Fruit fly (Drosophila melanogaster): ENCODE measurements around the gene Rab27.
A peak's percentile ranks its signal among the peaks of the same experiment; 100 is the strongest.

Gene Rab27

dm6 chrX:1482840-1483518 lies 6.2 kb upstream of the Rab27 start, which contains the start of the genes sta and inc (continued):
- TF ChIP-seq CG15336 (GFP tag; IDR thresholded peaks at IDR 0.05), result peak; percentile 14; the same call in 1 of the 2 replicates
- peak; percentile 35 for TF ChIP-seq fkh (GFP tag; optimal IDR thresholded peaks at IDR 0.05)
- TF ChIP-seq CG11902 (GFP tag; optimal IDR thresholded peaks at IDR 0.05), result no peak
- TF ChIP-seq Met (GFP tag; optimal IDR thresholded peaks at IDR 0.05), result peak; percentile 68
- TF ChIP-seq CG6163 (GFP tag; IDR thresholded peaks at IDR 0.05), result peak; percentile 76
- peak; percentile 42 for TF ChIP-seq CG6808 (GFP tag; optimal IDR thresholded peaks at IDR 0.05)
- peak; percentile 44 for TF ChIP-seq Sox102F (GFP tag; optimal IDR thresholded peaks at IDR 0.05)
- peak; percentile 10 for TF ChIP-seq CG8319 (GFP tag; optimal IDR thresholded peaks at IDR 0.05)
- peak; percentile 10 for TF ChIP-seq spab (GFP tag; optimal IDR thresholded peaks at IDR 0.05)
- peak; percentile 38 for TF ChIP-seq dsx (GFP tag; optimal IDR thresholded peaks at IDR 0.05; ENCODE audit: poor library complexity, severe bottlenecking)
- TF ChIP-seq lz (GFP tag; optimal IDR thresholded peaks at IDR 0.05), result peak; percentile 43
- TF ChIP-seq CG10669 (GFP tag; optimal IDR thresholded peaks at IDR 0.05), result peak; percentile 41
- TF ChIP-seq CG31627 (GFP tag; optimal IDR thresholded peaks at IDR 0.05), result peak; percentile 25
- TF ChIP-seq fd59A (GFP tag; optimal IDR thresholded peaks at IDR 0.05), result peak; percentile 11
- TF ChIP-seq Hr38 (GFP tag; optimal IDR thresholded peaks at IDR 0.05), result no peak
- peak; percentile 91 for TF ChIP-seq CG6854 (GFP tag; optimal IDR thresholded peaks at IDR 0.05)
- no peak for TF ChIP-seq CG4318 (GFP tag; optimal IDR thresholded peaks at IDR 0.05)
- TF ChIP-seq CG9139 (GFP tag; optimal IDR thresholded peaks at IDR 0.05), result peak; percentile 61
- no peak for TF ChIP-seq Sox15 (GFP tag; optimal IDR thresholded peaks at IDR 0.05)
- peak; percentile 20 for TF ChIP-seq Ets96B (tag; optimal IDR thresholded peaks at IDR 0.05)
- TF ChIP-seq Lpt (GFP tag; optimal IDR thresholded peaks at IDR 0.05), result no peak
- peak; percentile 31 for TF ChIP-seq Smox (GFP tag; optimal IDR thresholded peaks at IDR 0.05)

- TF ChIP-seq CG16779 (tag; optimal IDR thresholded peaks at IDR 0.05) (no peak), svp (GFP tag) (peak; percentile 57)
These were observed 3.7 kb upstream of the Rab27 start for dm6 chrX:1480426-1480825.

DNA sequence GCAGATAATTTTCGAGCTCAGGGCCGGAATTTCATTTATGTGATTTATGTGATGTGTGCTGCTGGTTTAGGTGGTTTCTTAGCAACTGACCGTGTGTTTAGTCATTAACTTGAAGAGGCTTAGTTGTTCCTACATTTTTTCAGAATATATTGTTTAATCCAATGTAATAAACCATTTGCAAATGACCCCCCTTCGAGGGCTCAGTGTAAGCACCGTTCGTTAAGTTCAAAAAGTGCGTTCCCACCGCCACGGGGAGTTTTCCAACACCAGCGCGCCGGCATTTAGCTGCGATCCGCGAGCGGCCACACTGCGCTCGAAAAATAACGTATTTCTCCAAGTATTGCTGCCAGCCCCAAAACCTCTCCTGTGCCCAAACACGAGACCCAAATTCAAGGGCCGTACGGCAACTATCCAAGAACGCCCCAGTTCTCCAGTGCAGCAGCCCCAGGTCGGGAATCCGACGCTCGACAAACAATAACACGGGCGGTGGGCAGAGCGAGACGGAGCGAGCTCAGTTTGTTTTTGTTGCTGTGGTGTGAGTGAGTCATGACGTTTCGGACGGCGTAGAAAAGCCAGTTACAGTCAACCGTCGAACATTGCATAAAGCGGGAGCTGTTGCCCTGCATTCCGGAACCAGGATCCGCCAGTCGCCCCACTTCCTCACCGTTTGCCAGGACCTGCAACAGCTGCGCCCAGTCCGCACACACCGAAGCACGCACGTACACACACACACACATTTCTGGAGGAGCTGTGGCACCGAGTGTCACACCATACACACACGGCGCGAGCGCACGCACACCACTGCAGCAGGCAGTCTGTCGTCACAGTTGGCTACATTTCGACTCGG lies 1.7 kb upstream of the Rab27 start, which contains the start of gene rush:
TSS of gene rush (plus strand) at position 277 of the 847 bp plus-strand sequence.
- TF ChIP-seq cyc (GFP tag; optimal IDR thresholded peaks at IDR 0.05), result peak; percentile 24
- TF ChIP-seq CG32006 (GFP tag; optimal IDR thresholded peaks at IDR 0.05), result peak; percentile 34
- peak; percentile 2 for TF ChIP-seq dac (GFP tag; optimal IDR thresholded peaks at IDR 0.05)
- 0 out of 3 replicates have a peak, but pooled peaks have one; percentile 41 for TF ChIP-seq CG6163 (GFP tag; IDR thresholded peaks at IDR 0.05)
- peak; percentile 46 for TF ChIP-seq fkh (GFP tag; optimal IDR thresholded peaks at IDR 0.05)
- no peak for TF ChIP-seq fd59A (GFP tag; optimal IDR thresholded peaks at IDR 0.05)
- peak in 1 of 2 experiments; percentile 15 for TF ChIP-seq ss (GFP tag; optimal IDR thresholded peaks at IDR 0.05)
- no peak for TF ChIP-seq CG10669 (GFP tag; optimal IDR thresholded peaks at IDR 0.05)
- TF ChIP-seq lz (GFP tag; optimal IDR thresholded peaks at IDR 0.05), result peak; percentile 30
- peak; percentile 48 for TF ChIP-seq OdsH (GFP tag; optimal IDR thresholded peaks at IDR 0.05)
- peak; percentile 44 for TF ChIP-seq topi (GFP tag; optimal IDR thresholded peaks at IDR 0.05)
- TF ChIP-seq fd85E (GFP tag; optimal IDR thresholded peaks at IDR 0.05), result no peak
- peak; percentile 70 for TF ChIP-seq Eip78C (GFP tag)
- peak; percentile 36; the same call in 1 of the 3 replicates for TF ChIP-seq eg (GFP tag; IDR thresholded peaks at IDR 0.05)
- TF ChIP-seq esn (GFP tag; optimal IDR thresholded peaks at IDR 0.05), result peak; percentile 36
- no peak for TF ChIP-seq CG16779 (tag; optimal IDR thresholded peaks at IDR 0.05)
- no peak for TF ChIP-seq Eip93F (GFP tag; optimal IDR thresholded peaks at IDR 0.05)
- TF ChIP-seq CG6276 (GFP tag; optimal IDR thresholded peaks at IDR 0.05), result no peak
- TF ChIP-seq Lpt (GFP tag; optimal IDR thresholded peaks at IDR 0.05), result no peak
- no peak for TF ChIP-seq CG4318 (GFP tag; optimal IDR thresholded peaks at IDR 0.05)
- TF ChIP-seq CG8632 (GFP tag; optimal IDR thresholded peaks at IDR 0.05), result no peak
- TF ChIP-seq Ets21C (GFP tag; optimal IDR thresholded peaks at IDR 0.05), result peak; percentile 32
- TF ChIP-seq CG34406 (GFP tag; optimal IDR thresholded peaks at IDR 0.05), result peak; percentile 7
- no peak for TF ChIP-seq CG11294 (GFP tag; IDR thresholded peaks at IDR 0.05)
- TF ChIP-seq Ets96B (tag; optimal IDR thresholded peaks at IDR 0.05), result no peak
- TF ChIP-seq net (GFP tag; optimal IDR thresholded peaks at IDR 0.05), result peak; percentile 18
- TF ChIP-seq CG31627 (GFP tag; optimal IDR thresholded peaks at IDR 0.05), result peak; percentile 51
- TF ChIP-seq Hr39 (GFP tag; optimal IDR thresholded peaks at IDR 0.05), result peak; percentile 57
- peak; percentile 44 for TF ChIP-seq acj6 (GFP tag; optimal IDR thresholded peaks at IDR 0.05)
- TF ChIP-seq CG6792 (GFP tag; optimal IDR thresholded peaks at IDR 0.05), result peak; percentile 13
- 0 out of 2 replicates have a peak, but pooled peaks have one; percentile 16 for TF ChIP-seq CG15336 (GFP tag; IDR thresholded peaks at IDR 0.05)

Measured in whole organism, prepupa.